Worm (Caenorhabditis elegans) whole organism, L2 larva: ENCODE measurements around the gene egl-5.

Source experiments
- C34F6.9 ChIP-seq: fragments of 150-350 bp; optimal IDR thresholded peaks from 2 replicates; lab custom pipeline; 2014; ENCODE audit warnings: missing biosample characterization, missing genetic modification characterization
- R02D3.7 ChIP-seq: fragments of 150-350 bp; optimal IDR thresholded peaks from 2 replicates; lab custom pipeline; 2014; ENCODE audit warnings: missing biosample characterization, missing genetic modification characterization
- ZK546.5 ChIP-seq: sonication (generic microtip); optimal IDR thresholded peaks from 2 replicates; lab custom pipeline; 2017; ENCODE audit warnings: missing biosample characterization, missing genetic modification characterization
- alr-1 ChIP-seq: fragments of 150-350 bp; optimal IDR thresholded peaks from 2 replicates; lab custom pipeline; 2014; ENCODE audit warnings: missing biosample characterization, missing genetic modification characterization
- aly-2 ChIP-seq: fragments of 150-350 bp; optimal IDR thresholded peaks from 2 replicates; lab custom pipeline; 2014; ENCODE audit warnings: missing biosample characterization, missing genetic modification characterization
- blmp-1 ChIP-seq: sonication (generic microtip); optimal IDR thresholded peaks from 2 replicates; lab custom pipeline; 2017; ENCODE audit warnings: missing genetic modification characterization, mild to moderate bottlenecking, missing compliant biosample characterization, antibody characterized with exemption, moderate library complexity; ENCODE audit not compliant: insufficient read depth
- ceh-16 ChIP-seq: fragments of 150-350 bp; optimal IDR thresholded peaks from 2 replicates; lab custom pipeline; 2014; ENCODE audit warnings: missing biosample characterization, missing genetic modification characterization
- crh-2 ChIP-seq: sonication (generic microtip); optimal IDR thresholded peaks from 2 replicates; lab custom pipeline; 2017; ENCODE audit warnings: missing biosample characterization, missing genetic modification characterization
- elt-1 ChIP-seq: fragments of 150-350 bp; optimal IDR thresholded peaks from 2 replicates; lab custom pipeline; 2014; ENCODE audit warnings: missing biosample characterization, missing genetic modification characterization
- elt-3 ChIP-seq: sonication (generic microtip); optimal IDR thresholded peaks from 2 replicates; lab custom pipeline; 2017; ENCODE audit warnings: missing biosample characterization, missing genetic modification characterization
- fos-1 ChIP-seq: fragments of 150-350 bp; optimal IDR thresholded peaks from 2 replicates; lab custom pipeline; 2014; ENCODE audit warnings: missing biosample characterization, missing genetic modification characterization
- lin-13 ChIP-seq: fragments of 150-350 bp; optimal IDR thresholded peaks from 2 replicates; lab custom pipeline; 2014; ENCODE audit warnings: missing biosample characterization, missing genetic modification reagents, missing genetic modification characterization
- lsy-2 ChIP-seq, 2 experiments: fragments of 150-350 bp in 1 of 2; sonication (generic microtip) in 1 of 2; optimal IDR thresholded peaks; 2 replicates each; lab custom pipeline; 2014 to 2017; ENCODE audit warnings: missing biosample characterization in 2 of 2, missing genetic modification characterization in 2 of 2
- mab-5 ChIP-seq: fragments of 150-350 bp; optimal IDR thresholded peaks from 2 replicates; lab custom pipeline; 2014; ENCODE audit warnings: missing biosample characterization, missing genetic modification characterization
- mbf-1 ChIP-seq: sonication (generic microtip); optimal IDR thresholded peaks from 2 replicates; lab custom pipeline; 2017; ENCODE audit warnings: missing biosample characterization, missing genetic modification characterization
- nhr-12 ChIP-seq: fragments of 150-350 bp; optimal IDR thresholded peaks from 2 replicates; lab custom pipeline; 2014; ENCODE audit warnings: missing biosample characterization, missing genetic modification characterization
- nhr-129 ChIP-seq: fragments of 150-350 bp; optimal IDR thresholded peaks from 2 replicates; lab custom pipeline; 2014; ENCODE audit warnings: missing biosample characterization, missing genetic modification characterization
- nhr-21 ChIP-seq: fragments of 150-350 bp; optimal IDR thresholded peaks from 2 replicates; lab custom pipeline; 2014; ENCODE audit warnings: missing biosample characterization, missing genetic modification characterization
- nhr-23 ChIP-seq: fragments of 150-350 bp; optimal IDR thresholded peaks from 2 replicates; lab custom pipeline; 2014; ENCODE audit warnings: missing biosample characterization, missing genetic modification reagents, missing genetic modification characterization
- nhr-237 ChIP-seq: fragments of 150-350 bp; optimal IDR thresholded peaks from 2 replicates; lab custom pipeline; 2014; ENCODE audit warnings: missing biosample characterization, missing genetic modification characterization
- nhr-25 ChIP-seq: fragments of 150-350 bp; sonication (generic microtip); optimal IDR thresholded peaks from 3 replicates; lab custom pipeline; 2014; ENCODE audit warnings: missing biosample characterization, missing genetic modification characterization
- nhr-6 ChIP-seq: fragments of 150-350 bp; optimal IDR thresholded peaks from 2 replicates; lab custom pipeline; 2014; ENCODE audit warnings: missing biosample characterization, missing genetic modification characterization
- peb-1 ChIP-seq: fragments of 150-350 bp; optimal IDR thresholded peaks from 2 replicates; lab custom pipeline; 2014; ENCODE audit warnings: missing biosample characterization, missing genetic modification characterization
- skn-1 ChIP-seq: sonication (generic microtip); optimal IDR thresholded peaks from 2 replicates; lab custom pipeline; 2017; ENCODE audit warnings: missing biosample characterization, missing genetic modification characterization
- sma-9 ChIP-seq, 2 experiments: fragments of 150-350 bp in 1 of 2; sonication (generic microtip) in 1 of 2; optimal IDR thresholded peaks; 2 replicates each; lab custom pipeline; 2014 to 2016; ENCODE audit warnings: missing genetic modification characterization in 2 of 2, mild to moderate bottlenecking in 1 of 2, missing biosample characterization in 1 of 2, missing compliant biosample characterization in 1 of 2, missing genetic modification reagents in 1 of 2, moderate library complexity in 1 of 2
- snpc-4 ChIP-seq: fragments of 150-350 bp; optimal IDR thresholded peaks from 2 replicates; lab custom pipeline; 2014; ENCODE audit warnings: missing biosample characterization, missing genetic modification characterization
- unc-55 ChIP-seq: fragments of 150-350 bp; sonication (generic microtip); optimal IDR thresholded peaks from 3 replicates; lab custom pipeline; 2014; ENCODE audit warnings: missing biosample characterization, missing genetic modification reagents, missing genetic modification characterization
- zag-1 ChIP-seq: fragments of 150-350 bp; optimal IDR thresholded peaks from 2 replicates; lab custom pipeline; 2014; ENCODE audit warnings: missing biosample characterization, missing genetic modification characterization
- ztf-1 ChIP-seq: fragments of 200-800 bp; sonication (Bioruptor generic); conservative IDR thresholded peaks from 2 replicates; pipeline ENCODE4 v1.3.6; 2022; ENCODE audit warnings: missing genetic modification characterization, missing compliant biosample characterization
- ztf-4 ChIP-seq: fragments of 150-350 bp; optimal IDR thresholded peaks from 2 replicates; lab custom pipeline; 2014; ENCODE audit warnings: missing biosample characterization, missing genetic modification characterization

The egl-5 gene

ce11 chrIII:7859313-7859712 lies 45.1 kb downstream of the egl-5 start, which contains the start of gene tomm-7:
Gene tomm-7 (plus strand): TSS chrIII:7859613.
- TF ChIP-seq nhr-237 (tag; lab: Kevin White, UChicago) (no peak), peb-1 (tag; lab: Kevin White, UChicago) (no peak), R02D3.7 (tag; lab: Kevin White, UChicago) (no peak), alr-1 (tag; lab: Kevin White, UChicago) (no peak), ztf-4 (no peak), nhr-21 (tag; lab: Kevin White, UChicago) (no peak), ZK546.5 (no peak), ztf-1 (no peak), skn-1 (tag; lab: Kevin White, UChicago) (no peak), mab-5 (tag; lab: Kevin White, UChicago) (no peak), nhr-23 (no peak), fos-1 (tag; lab: Kevin White, UChicago) (no peak), crh-2 (tag; lab: Kevin White, UChicago) (no peak), elt-3 (no peak), nhr-6 (tag; lab: Kevin White, UChicago) (no peak), blmp-1 (no peak)

ce11 chrIII:7860885-7861284 lies 46.7 kb downstream of the egl-5 start, which contains the start of gene cuc-1:
Gene cuc-1 (minus strand): TSS chrIII:7860985.
- peak; percentile 10 for TF ChIP-seq fos-1 (tag; lab: Kevin White, UChicago)
- TF ChIP-seq nhr-12 (tag; lab: Kevin White, UChicago), result no peak

DNA sequence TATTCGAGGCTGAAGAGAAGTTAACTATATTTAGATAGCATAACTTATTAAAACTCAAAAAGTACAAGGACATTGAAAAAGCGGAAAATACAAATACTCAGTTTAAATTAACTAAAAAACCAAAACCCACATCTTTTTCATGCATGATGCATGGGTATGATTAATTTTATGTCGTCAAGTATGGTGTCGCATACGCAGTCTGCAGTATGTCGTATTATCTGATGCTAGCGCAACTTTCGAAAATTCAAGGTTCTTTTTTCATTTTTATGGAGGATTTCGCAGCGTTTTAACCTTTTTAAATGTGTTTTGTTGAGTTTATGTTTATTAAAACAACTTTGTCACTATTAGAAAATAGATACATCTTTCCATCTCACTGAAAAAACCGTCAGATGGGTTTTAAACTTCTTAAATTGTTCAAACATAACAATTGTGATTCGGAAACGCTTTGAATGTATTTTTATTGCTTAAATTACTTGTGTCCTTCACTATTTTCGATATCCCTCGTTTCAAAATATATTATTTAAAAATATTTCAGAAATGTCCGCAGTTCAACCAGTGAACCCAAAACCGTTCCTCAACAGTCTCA lies 47.5 kb downstream of the egl-5 start, which contains the start of gene snr-5:
Gene snr-5, plus strand, starts transcription at position 536 of the 586 bp plus-strand sequence.
- TF ChIP-seq nhr-129 (peak; percentile 25), lsy-2 (tag; optimal IDR thresholded peaks at IDR 0.05; lab: Kevin White, UChicago) (peak in 1 of 2 experiments; percentile 59), crh-2 (tag; lab: Kevin White, UChicago) (no peak), ceh-16 (no peak), lin-13 (GFP tag; lab: Kevin White, UChicago) (peak; percentile 27), mab-5 (tag; lab: Kevin White, UChicago) (no peak), snpc-4 (no peak), skn-1 (tag; lab: Kevin White, UChicago) (no peak), elt-1 (no peak), fos-1 (tag; lab: Kevin White, UChicago) (no peak), C34F6.9 (tag; lab: Kevin White, UChicago) (peak; percentile 26), ZK546.5 (no peak)

DNA sequence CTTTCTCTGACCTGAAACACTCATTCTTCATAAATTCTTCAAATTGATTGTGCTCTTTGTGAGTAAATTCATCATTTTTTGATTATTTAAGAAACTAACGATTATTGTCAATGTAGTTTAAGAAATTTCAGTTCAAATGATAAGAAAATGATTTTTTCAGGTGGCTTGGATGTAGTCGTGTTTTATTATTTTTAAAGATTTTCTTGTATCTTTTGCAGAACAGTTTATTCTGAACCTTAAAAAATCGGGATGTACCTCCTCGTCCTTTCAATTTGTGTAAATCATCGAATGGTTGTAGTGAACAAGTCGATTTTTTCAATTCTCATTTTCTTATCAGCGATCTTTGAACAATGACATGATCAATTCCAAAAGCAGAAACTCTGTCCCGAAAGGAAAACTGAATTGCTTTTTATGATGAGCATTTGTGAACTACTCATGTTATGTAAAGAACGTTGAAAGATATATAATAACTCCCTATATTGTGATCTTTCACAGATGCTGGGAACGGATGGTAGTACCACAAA lies 51.1 kb downstream of the egl-5 start, which contains the start of gene slc-17.3:
Gene slc-17.3, minus strand, starts transcription at position 51 of the 524 bp plus-strand sequence.
- TF ChIP-seq aly-2 (no peak), mbf-1 (tag; lab: Kevin White, UChicago) (no peak), fos-1 (tag; lab: Kevin White, UChicago) (peak; percentile 27), crh-2 (tag; lab: Kevin White, UChicago) (no peak), nhr-237 (tag; lab: Kevin White, UChicago) (no peak), mab-5 (tag; lab: Kevin White, UChicago) (no peak)
- TF ChIP-seq, all 48 proteins: peak for 1

- no peak for TF ChIP-seq ceh-16
- TF ChIP-seq zag-1, result no peak
- no peak for TF ChIP-seq unc-55
- no peak for TF ChIP-seq sma-9 (GFP tag; optimal IDR thresholded peaks at IDR 0.05; lab: Kevin White, UChicago)
- TF ChIP-seq sma-9 (tag; optimal IDR thresholded peaks at IDR 0.05; lab: Kevin White, UChicago), result no peak
- no peak for TF ChIP-seq nhr-25 (tag; lab: Kevin White, UChicago)
- TF ChIP-seq alr-1 (tag; lab: Kevin White, UChicago), result no peak
- no peak for TF ChIP-seq mab-5 (tag; lab: Kevin White, UChicago)
- TF ChIP-seq blmp-1, result no peak
Measured at ce11 chrIII:7866189-7866588, 52.0 kb downstream of the egl-5 start, which contains the start of gene cup-4. Gene cup-4 (plus strand): TSS chrIII:7866489.
